Worm (Caenorhabditis elegans) whole organism, early embryonic: ENCODE measurements around the gene srbc-45.

Experiments
- B0310.2 ChIP-seq: sonication (generic microtip); optimal IDR thresholded peaks from 2 replicates; lab custom pipeline; 2016; ENCODE audit warnings: mild to moderate bottlenecking, missing genetic modification characterization, missing compliant biosample characterization
- ama-1 ChIP-seq: fragments of 150-350 bp; optimal IDR thresholded peaks from 2 replicates; lab custom pipeline; 2014
- flt-1 ChIP-seq: fragments of 200-800 bp; sonication (Bioruptor generic); IDR thresholded peaks from 2 replicates; pipeline ENCODE4 v1.3.6; 2022; ENCODE audit warnings: missing genetic modification characterization, missing compliant biosample characterization
- hnd-1 ChIP-seq: sonication (generic microtip); optimal IDR thresholded peaks from 2 replicates; lab custom pipeline; 2016; ENCODE audit warnings: missing genetic modification characterization, missing compliant biosample characterization
- pes-1 ChIP-seq: fragments of 200-800 bp; sonication (Bioruptor generic); IDR thresholded peaks from 2 replicates; pipeline ENCODE4 v1.3.6; 2022; ENCODE audit warnings: missing genetic modification reagents, missing genetic modification characterization, missing compliant biosample characterization
- scrt-1 ChIP-seq: fragments of 200-800 bp; sonication (Bioruptor generic); IDR thresholded peaks from 2 replicates; pipeline ENCODE4 v1.3.6; 2022; ENCODE audit warnings: missing genetic modification characterization, missing compliant biosample characterization
- sea-1 ChIP-seq: fragments of 200-800 bp; sonication (Bioruptor generic); conservative IDR thresholded peaks from 2 replicates; pipeline ENCODE4 v1.3.6; 2022; ENCODE audit warnings: missing genetic modification characterization, missing compliant biosample characterization
- tbx-37 ChIP-seq: fragments of 200-800 bp; sonication (Bioruptor generic); conservative IDR thresholded peaks from 2 replicates; pipeline ENCODE4 v1.3.6; 2022; ENCODE audit warnings: missing genetic modification reagents, missing genetic modification characterization, missing compliant biosample characterization
- tra-4 ChIP-seq: sonication (generic microtip); optimal IDR thresholded peaks from 2 replicates; lab custom pipeline; 2017; ENCODE audit warnings: missing genetic modification characterization, missing compliant biosample characterization

DNA sequence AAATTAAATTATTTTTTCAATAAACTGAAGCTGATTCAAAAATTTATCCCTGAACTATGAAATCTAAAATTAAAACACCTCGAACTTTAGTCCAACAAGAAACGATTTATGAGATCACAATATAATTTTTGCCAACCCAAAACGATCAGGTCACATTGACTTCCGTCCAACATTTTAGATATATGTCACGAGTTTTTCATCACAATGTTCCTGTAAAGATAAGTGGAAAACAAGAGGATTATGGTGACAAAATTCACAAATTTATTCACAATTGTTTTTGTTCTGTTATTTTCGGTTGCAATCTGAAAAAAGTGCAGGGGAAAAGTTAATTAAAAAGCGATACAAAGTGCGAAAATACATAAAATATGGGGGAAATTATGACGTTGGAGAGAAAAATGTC is 13.3 kb downstream of the srbc-45 start:
- TF ChIP-seq ama-1 (no peak), hnd-1 (tag; lab: Kevin White, UChicago) (no peak), scrt-1 (GFP tag; lab: Robert Waterston, UW) (no peak), pes-1 (GFP tag; lab: Robert Waterston, UW) (no peak), flt-1 (GFP tag; lab: Robert Waterston, UW) (no peak), B0310.2 (no peak), tbx-37 (GFP tag; lab: Robert Waterston, UW) (no peak), tra-4 (no peak), sea-1 (no peak)
